Worm (Caenorhabditis elegans): ENCODE measurements around the gene C45B11.2.

The C45B11.2 gene

ce11 chrV:11040020-11040419, 2.5 kb upstream of the C45B11.2 start, which contains the start of gene C45B11.9:
C45B11.9 (plus strand) TSS chrV:11040320.
- TF ChIP-seq ztf-23 (GFP tag; IDR thresholded peaks at IDR 0.05) (no peak), tab-1 (GFP tag; IDR thresholded peaks at IDR 0.05) (no peak), ztf-29 (GFP tag; IDR thresholded peaks at IDR 0.05) (no peak), cog-1 (tag; optimal IDR thresholded peaks at IDR 0.05) (no peak), med-1 (GFP tag; optimal IDR thresholded peaks at IDR 0.05; ENCODE audit: insufficient read depth) (no peak), T22C8.4 (GFP tag; IDR thresholded peaks at IDR 0.05) (no peak), ref-1 (GFP tag; conservative IDR thresholded peaks at IDR 0.05) (no peak), klf-2 (GFP tag; conservative IDR thresholded peaks at IDR 0.05) (no peak), flt-1 (GFP tag; IDR thresholded peaks at IDR 0.05) (no peak)

ce11 chrV:11040473-11040872, 2.0 kb upstream of the C45B11.2 start, which contains the start of gene C45B11.8:
C45B11.8 (plus strand) TSS chrV:11040773.
- no peak for TF ChIP-seq cog-1 (tag; optimal IDR thresholded peaks at IDR 0.05)
- TF ChIP-seq flt-1 (GFP tag; IDR thresholded peaks at IDR 0.05), result no peak
- TF ChIP-seq ztf-23 (GFP tag; IDR thresholded peaks at IDR 0.05), result no peak
- no peak for TF ChIP-seq ref-1 (GFP tag; conservative IDR thresholded peaks at IDR 0.05)
- no peak for TF ChIP-seq klf-2 (GFP tag; conservative IDR thresholded peaks at IDR 0.05)
- TF ChIP-seq tab-1 (GFP tag; IDR thresholded peaks at IDR 0.05), result no peak
- no peak for TF ChIP-seq ztf-29 (GFP tag; IDR thresholded peaks at IDR 0.05)
- TF ChIP-seq T22C8.4 (GFP tag; IDR thresholded peaks at IDR 0.05), result no peak
- no peak for TF ChIP-seq med-1 (GFP tag; optimal IDR thresholded peaks at IDR 0.05; ENCODE audit: insufficient read depth)

ce11 chrV:11041499-11041898, 1.0 kb upstream of the C45B11.2 start, which contains the start of gene C45B11.5:
C45B11.5 (plus strand) TSS chrV:11041799.
- TF ChIP-seq T22C8.4 (GFP tag; IDR thresholded peaks at IDR 0.05), result no peak
- TF ChIP-seq tab-1 (GFP tag; IDR thresholded peaks at IDR 0.05), result no peak
- no peak for TF ChIP-seq flt-1 (GFP tag; IDR thresholded peaks at IDR 0.05)
- TF ChIP-seq ref-1 (GFP tag; conservative IDR thresholded peaks at IDR 0.05), result no peak
- no peak for TF ChIP-seq cog-1 (tag; optimal IDR thresholded peaks at IDR 0.05)
- no peak for TF ChIP-seq klf-2 (GFP tag; conservative IDR thresholded peaks at IDR 0.05)
- TF ChIP-seq med-1 (GFP tag; optimal IDR thresholded peaks at IDR 0.05; ENCODE audit: insufficient read depth), result no peak
- no peak for TF ChIP-seq ztf-29 (GFP tag; IDR thresholded peaks at IDR 0.05)
- TF ChIP-seq ztf-23 (GFP tag; IDR thresholded peaks at IDR 0.05), result no peak

- TF ChIP-seq med-1 (GFP tag; optimal IDR thresholded peaks at IDR 0.05; ENCODE audit: insufficient read depth), result no peak
- no peak for TF ChIP-seq tab-1 (GFP tag; IDR thresholded peaks at IDR 0.05)
- TF ChIP-seq flt-1 (GFP tag; IDR thresholded peaks at IDR 0.05), result no peak
- no peak for TF ChIP-seq cog-1 (tag; optimal IDR thresholded peaks at IDR 0.05)
- TF ChIP-seq T22C8.4 (GFP tag; IDR thresholded peaks at IDR 0.05), result no peak
- TF ChIP-seq klf-2 (GFP tag; conservative IDR thresholded peaks at IDR 0.05), result no peak
- TF ChIP-seq ztf-29 (GFP tag; IDR thresholded peaks at IDR 0.05), result no peak
- no peak for TF ChIP-seq ref-1 (GFP tag; conservative IDR thresholded peaks at IDR 0.05)
- no peak for TF ChIP-seq ztf-23 (GFP tag; IDR thresholded peaks at IDR 0.05)
These were observed 1.3 kb downstream of the C45B11.2 start, which contains the start of gene C45B11.6 for ce11 chrV:11043767-11044166. C45B11.6 (plus strand) TSS chrV:11044067.

ce11 chrV:11046730-11047129, 4.2 kb downstream of the C45B11.2 start, which contains the start of gene dhs-18:
dhs-18 (minus strand) TSS chrV:11046833.
- no peak for TF ChIP-seq klf-2 (GFP tag; conservative IDR thresholded peaks at IDR 0.05)
- TF ChIP-seq ztf-23 (GFP tag; IDR thresholded peaks at IDR 0.05), result no peak
- no peak for TF ChIP-seq ztf-29 (GFP tag; IDR thresholded peaks at IDR 0.05)
- TF ChIP-seq med-1 (GFP tag; optimal IDR thresholded peaks at IDR 0.05; ENCODE audit: insufficient read depth), result no peak
- TF ChIP-seq cog-1 (tag; optimal IDR thresholded peaks at IDR 0.05), result no peak
- TF ChIP-seq T22C8.4 (GFP tag; IDR thresholded peaks at IDR 0.05), result no peak
- no peak for TF ChIP-seq flt-1 (GFP tag; IDR thresholded peaks at IDR 0.05)
- no peak for TF ChIP-seq tab-1 (GFP tag; IDR thresholded peaks at IDR 0.05)
- no peak for TF ChIP-seq ref-1 (GFP tag; conservative IDR thresholded peaks at IDR 0.05)

ce11 chrV:11048678-11049077, 6.2 kb downstream of the C45B11.2 start, which contains the start of gene srh-74:
srh-74 (minus strand) TSS chrV:11048778.
- no peak for TF ChIP-seq ztf-23 (GFP tag; IDR thresholded peaks at IDR 0.05)
- TF ChIP-seq tab-1 (GFP tag; IDR thresholded peaks at IDR 0.05), result no peak
- no peak for TF ChIP-seq klf-2 (GFP tag; conservative IDR thresholded peaks at IDR 0.05)
- no peak for TF ChIP-seq T22C8.4 (GFP tag; IDR thresholded peaks at IDR 0.05)
- TF ChIP-seq cog-1 (tag; optimal IDR thresholded peaks at IDR 0.05), result no peak
- TF ChIP-seq ztf-29 (GFP tag; IDR thresholded peaks at IDR 0.05), result no peak
- TF ChIP-seq ref-1 (GFP tag; conservative IDR thresholded peaks at IDR 0.05), result no peak
- no peak for TF ChIP-seq med-1 (GFP tag; optimal IDR thresholded peaks at IDR 0.05; ENCODE audit: insufficient read depth)
- no peak for TF ChIP-seq flt-1 (GFP tag; IDR thresholded peaks at IDR 0.05)

ce11 chrV:11051921-11052320, 9.4 kb downstream of the C45B11.2 start, which contains the start of gene T04C12.33:
T04C12.33 (plus strand) TSS chrV:11052221.
- TF ChIP-seq ztf-23 (GFP tag; IDR thresholded peaks at IDR 0.05), result no peak
- no peak for TF ChIP-seq med-1 (GFP tag; optimal IDR thresholded peaks at IDR 0.05; ENCODE audit: insufficient read depth)
- no peak for TF ChIP-seq ref-1 (GFP tag; conservative IDR thresholded peaks at IDR 0.05)
- no peak for TF ChIP-seq cog-1 (tag; optimal IDR thresholded peaks at IDR 0.05)
- TF ChIP-seq ztf-29 (GFP tag; IDR thresholded peaks at IDR 0.05), result no peak
- no peak for TF ChIP-seq flt-1 (GFP tag; IDR thresholded peaks at IDR 0.05)
- no peak for TF ChIP-seq tab-1 (GFP tag; IDR thresholded peaks at IDR 0.05)
- TF ChIP-seq T22C8.4 (GFP tag; IDR thresholded peaks at IDR 0.05), result no peak
- TF ChIP-seq klf-2 (GFP tag; conservative IDR thresholded peaks at IDR 0.05), result no peak

- TF ChIP-seq flt-1 (GFP tag; IDR thresholded peaks at IDR 0.05) (no peak), tab-1 (GFP tag; IDR thresholded peaks at IDR 0.05) (no peak), klf-2 (GFP tag; conservative IDR thresholded peaks at IDR 0.05) (no peak), ztf-29 (GFP tag; IDR thresholded peaks at IDR 0.05) (no peak), ztf-23 (GFP tag; IDR thresholded peaks at IDR 0.05) (no peak), ref-1 (GFP tag; conservative IDR thresholded peaks at IDR 0.05) (no peak), T22C8.4 (GFP tag; IDR thresholded peaks at IDR 0.05) (no peak), med-1 (GFP tag; optimal IDR thresholded peaks at IDR 0.05; ENCODE audit: insufficient read depth) (no peak), cog-1 (tag; optimal IDR thresholded peaks at IDR 0.05) (no peak)
These were observed 11.3 kb downstream of the C45B11.2 start, which contains the start of gene T04C12.7 for ce11 chrV:11053827-11054226. T04C12.7 (plus strand) TSS chrV:11054127.

- no peak for TF ChIP-seq ztf-23 (GFP tag; IDR thresholded peaks at IDR 0.05)
- no peak for TF ChIP-seq tab-1 (GFP tag; IDR thresholded peaks at IDR 0.05)
- no peak for TF ChIP-seq ref-1 (GFP tag; conservative IDR thresholded peaks at IDR 0.05)
- TF ChIP-seq T22C8.4 (GFP tag; IDR thresholded peaks at IDR 0.05), result no peak
- TF ChIP-seq cog-1 (tag; optimal IDR thresholded peaks at IDR 0.05), result no peak
- no peak for TF ChIP-seq klf-2 (GFP tag; conservative IDR thresholded peaks at IDR 0.05)
- TF ChIP-seq flt-1 (GFP tag; IDR thresholded peaks at IDR 0.05), result no peak
- no peak for TF ChIP-seq med-1 (GFP tag; optimal IDR thresholded peaks at IDR 0.05; ENCODE audit: insufficient read depth)
- TF ChIP-seq ztf-29 (GFP tag; IDR thresholded peaks at IDR 0.05), result no peak
These were observed 14.0 kb downstream of the C45B11.2 start for ce11 chrV:11056484-11056883.
